Fruit fly (Drosophila melanogaster): ENCODE measurements around the gene CG12237.

Gene CG12237

dm6 chrX:19640707-19641248 lies 1.9 kb downstream of the CG12237 start:
- no peak for TF ChIP-seq CG33017 (tag; optimal IDR thresholded peaks at IDR 0.05)
- peak; percentile 70 for TF ChIP-seq pad (GFP tag; optimal IDR thresholded peaks at IDR 0.05)
- TF ChIP-seq CG7101 (tag; optimal IDR thresholded peaks at IDR 0.05): no peak
- TF ChIP-seq CG7045 (GFP tag; optimal IDR thresholded peaks at IDR 0.05): no peak
- no peak for TF ChIP-seq kay (GFP tag; ENCODE audit: borderline replicate concordance)
- no peak for TF ChIP-seq CG1620 (GFP tag; optimal IDR thresholded peaks at IDR 0.05)
- peak; percentile 24 for TF ChIP-seq bab1 (GFP tag; optimal IDR thresholded peaks at IDR 0.05)

- TF ChIP-seq toe (GFP tag; optimal IDR thresholded peaks at IDR 0.05) (no peak), ovo (GFP tag; optimal IDR thresholded peaks at IDR 0.05) (no peak)
Measured at dm6 chrX:19638328-19638940, 4.2 kb downstream of the CG12237 start, which contains the start of gene Rcd-1. Gene Rcd-1, plus strand, starts transcription at chrX:19638767.

- TF ChIP-seq tj (GFP tag; optimal IDR thresholded peaks at IDR 0.05): peak; percentile 26
- TF ChIP-seq Mnt (GFP tag; optimal IDR thresholded peaks at IDR 0.05): peak; percentile 4
- TF ChIP-seq CG7101 (tag; optimal IDR thresholded peaks at IDR 0.05): peak; percentile 26
- no peak for TF ChIP-seq CG12768 (GFP tag; optimal IDR thresholded peaks at IDR 0.05)
- no peak for TF ChIP-seq cnc (optimal IDR thresholded peaks at IDR 0.05)
- no peak for TF ChIP-seq CG1620 (GFP tag; optimal IDR thresholded peaks at IDR 0.05)
- peak; percentile 48 for TF ChIP-seq bab1 (GFP tag; optimal IDR thresholded peaks at IDR 0.05)
- TF ChIP-seq Hr96 (GFP tag; optimal IDR thresholded peaks at IDR 0.05): no peak
- peak; percentile 96 for TF ChIP-seq pad (GFP tag; optimal IDR thresholded peaks at IDR 0.05)
Measured at dm6 chrX:19637434-19638327, 5.0 kb downstream of the CG12237 start.

- no peak for TF ChIP-seq Hr96 (GFP tag; optimal IDR thresholded peaks at IDR 0.05)
- TF ChIP-seq ovo (GFP tag; optimal IDR thresholded peaks at IDR 0.05): no peak
- TF ChIP-seq tj (GFP tag; optimal IDR thresholded peaks at IDR 0.05): peak; percentile 5
- TF ChIP-seq CG14711 (tag; optimal IDR thresholded peaks at IDR 0.05): peak; percentile 71
- peak; percentile 27 for TF ChIP-seq bab1 (GFP tag; optimal IDR thresholded peaks at IDR 0.05)
- TF ChIP-seq CG7101 (tag; optimal IDR thresholded peaks at IDR 0.05): peak; percentile 13
- TF ChIP-seq toe (GFP tag; optimal IDR thresholded peaks at IDR 0.05): no peak
- TF ChIP-seq cic (GFP tag; optimal IDR thresholded peaks at IDR 0.05): peak; percentile 6
- TF ChIP-seq CG12768 (GFP tag; optimal IDR thresholded peaks at IDR 0.05): peak; percentile 4
- no peak for TF ChIP-seq kay (GFP tag; ENCODE audit: borderline replicate concordance)
- TF ChIP-seq Clk (GFP tag; optimal IDR thresholded peaks at IDR 0.05): no peak
- no peak for TF ChIP-seq Crg-1 (GFP tag; optimal IDR thresholded peaks at IDR 0.05)
- TF ChIP-seq CG5204 (GFP tag; optimal IDR thresholded peaks at IDR 0.05): no peak
- peak; percentile 9 for TF ChIP-seq CG11617 (GFP tag; optimal IDR thresholded peaks at IDR 0.05)
- TF ChIP-seq cnc (optimal IDR thresholded peaks at IDR 0.05): no peak
- peak; percentile 98 for TF ChIP-seq pad (GFP tag; optimal IDR thresholded peaks at IDR 0.05)
- TF ChIP-seq CG7045 (GFP tag; optimal IDR thresholded peaks at IDR 0.05): no peak
- TF ChIP-seq CG1620 (GFP tag; optimal IDR thresholded peaks at IDR 0.05): peak; percentile 4
- TF ChIP-seq CG33017 (tag; optimal IDR thresholded peaks at IDR 0.05): peak; percentile 19
- peak; percentile 50 for TF ChIP-seq Mnt (GFP tag; optimal IDR thresholded peaks at IDR 0.05)
Measured at dm6 chrX:19637002-19637420, 5.7 kb downstream of the CG12237 start.

- TF ChIP-seq cic (GFP tag; optimal IDR thresholded peaks at IDR 0.05) (peak; percentile 64), tj (GFP tag; optimal IDR thresholded peaks at IDR 0.05) (peak; percentile 60), Crg-1 (GFP tag; optimal IDR thresholded peaks at IDR 0.05) (no peak), CG33017 (tag; optimal IDR thresholded peaks at IDR 0.05) (no peak), ovo (GFP tag; optimal IDR thresholded peaks at IDR 0.05) (no peak), kay (GFP tag; ENCODE audit: borderline replicate concordance) (no peak), Clk (GFP tag; optimal IDR thresholded peaks at IDR 0.05) (no peak), CG7101 (tag; optimal IDR thresholded peaks at IDR 0.05) (peak; percentile 10), cnc (optimal IDR thresholded peaks at IDR 0.05) (no peak), Hr96 (GFP tag; optimal IDR thresholded peaks at IDR 0.05) (no peak), CG5204 (GFP tag; optimal IDR thresholded peaks at IDR 0.05) (no peak), bab1 (GFP tag; optimal IDR thresholded peaks at IDR 0.05) (peak; percentile 16), toe (GFP tag; optimal IDR thresholded peaks at IDR 0.05) (no peak), Mnt (GFP tag; optimal IDR thresholded peaks at IDR 0.05) (peak; percentile 90), CG12768 (GFP tag; optimal IDR thresholded peaks at IDR 0.05) (peak; percentile 17), CG11617 (GFP tag; optimal IDR thresholded peaks at IDR 0.05) (peak; percentile 12), CG7045 (GFP tag; optimal IDR thresholded peaks at IDR 0.05) (no peak), pad (GFP tag; optimal IDR thresholded peaks at IDR 0.05) (peak; percentile 78), CG1620 (GFP tag; optimal IDR thresholded peaks at IDR 0.05) (no peak), CG14711 (tag; optimal IDR thresholded peaks at IDR 0.05) (peak; percentile 25)
Measured at dm6 chrX:19631365-19631832, 11.3 kb downstream of the CG12237 start.

dm6 chrX:19625405-19625804 lies 17.3 kb downstream of the CG12237 start, which contains the start of gene CG14212:
Gene CG14212, plus strand, starts transcription at chrX:19625705.
- TF ChIP-seq CG7101 (tag; optimal IDR thresholded peaks at IDR 0.05): no peak
